Fruit fly (Drosophila melanogaster) whole organism, embryonic: ENCODE measurements around the gene CG13074.
A peak's percentile ranks its signal among the peaks of the same experiment; 100 is the strongest.

ENCODE experiments used
- Abd-B ChIP-seq: fragments of 200-800 bp; sonication (Bioruptor generic); optimal IDR thresholded peaks from 2 replicates; lab custom pipeline; 2018; ENCODE audit warnings: missing biosample characterization, mild to moderate bottlenecking, missing genetic modification characterization, moderate library complexity
- Aef1 ChIP-seq: fragments of 200-800 bp; sonication (Bioruptor generic); IDR thresholded peaks from 3 replicates; pipeline ENCODE4 v1.3.6; 2022; ENCODE audit warnings: missing biosample characterization, missing genetic modification characterization
- Asciz ChIP-seq: fragments of 200-800 bp; sonication (Bioruptor generic); optimal IDR thresholded peaks from 2 replicates; lab custom pipeline; 2017; ENCODE audit warnings: missing biosample characterization, mild to moderate bottlenecking, missing genetic modification characterization, missing genetic modification reagents
- Awh ChIP-seq: fragments of 200-800 bp; sonication (Bioruptor generic); IDR thresholded peaks from 2 replicates; pipeline ENCODE4, ENCODE4 v1.3.6; 2022; ENCODE audit warnings: missing biosample characterization, missing genetic modification characterization
- CG10267 ChIP-seq: fragments of 200-800 bp; sonication (Bioruptor generic); optimal IDR thresholded peaks from 2 replicates; lab custom pipeline; 2018; ENCODE audit warnings: missing biosample characterization, mild to moderate bottlenecking, missing genetic modification characterization, moderate library complexity
- CG11723 ChIP-seq: fragments of 200-800 bp; sonication (Bioruptor generic); optimal IDR thresholded peaks from 2 replicates; lab custom pipeline; 2017; ENCODE audit warnings: missing biosample characterization, mild to moderate bottlenecking, missing genetic modification characterization
- CG12236 ChIP-seq: fragments of 200-800 bp; sonication (Bioruptor generic); optimal IDR thresholded peaks from 2 replicates; lab custom pipeline; 2016; ENCODE audit warnings: missing biosample characterization, missing genetic modification characterization
- CG15269 ChIP-seq: fragments of 200-800 bp; sonication (Bioruptor generic); optimal IDR thresholded peaks from 2 replicates; lab custom pipeline; 2018; ENCODE audit warnings: missing biosample characterization, mild to moderate bottlenecking, missing genetic modification characterization, moderate library complexity
- CG17186 ChIP-seq: fragments of 200-800 bp; sonication (Bioruptor generic); optimal IDR thresholded peaks from 3 replicates; lab custom pipeline; 2017; ENCODE audit warnings: missing biosample characterization, missing genetic modification reagents, missing genetic modification characterization
- CG17568 ChIP-seq: fragments of 200-800 bp; sonication (Bioruptor generic); optimal IDR thresholded peaks from 2 replicates; lab custom pipeline; 2018; ENCODE audit warnings: missing biosample characterization, mild to moderate bottlenecking, missing genetic modification characterization, moderate library complexity
- CG17912 ChIP-seq: fragments of 200-800 bp; sonication (Bioruptor generic); optimal IDR thresholded peaks from 2 replicates; lab custom pipeline; 2018; ENCODE audit warnings: missing biosample characterization, mild to moderate bottlenecking, missing genetic modification characterization
- CG2129 ChIP-seq: fragments of 200-800 bp; sonication (Bioruptor generic); IDR thresholded peaks from 2 replicates; pipeline ENCODE4 v1.3.6; 2022; ENCODE audit warnings: missing biosample characterization, missing genetic modification characterization; ENCODE audit not compliant: partially characterized antibody
- CG31365 ChIP-seq: fragments of 200-800 bp; sonication (Bioruptor generic); optimal IDR thresholded peaks from 2 replicates; lab custom pipeline; 2018; ENCODE audit warnings: missing biosample characterization, mild to moderate bottlenecking, missing genetic modification characterization
- CG3407 ChIP-seq: fragments of 200-800 bp; sonication (Bioruptor generic); optimal IDR thresholded peaks from 2 replicates; lab custom pipeline; 2018; ENCODE audit warnings: missing biosample characterization, mild to moderate bottlenecking, missing genetic modification characterization
- CG34224 ChIP-seq: fragments of 200-800 bp; sonication (Bioruptor generic); IDR thresholded peaks from 3 replicates; pipeline ENCODE4 v1.3.6; 2022; ENCODE audit warnings: missing biosample characterization, missing genetic modification characterization; ENCODE audit not compliant: partially characterized antibody
- CG3726 ChIP-seq: fragments of 200-800 bp; sonication (Bioruptor generic); IDR thresholded peaks from 3 replicates; pipeline ENCODE4, ENCODE4 v1.3.6; 2022; ENCODE audit warnings: missing biosample characterization, missing genetic modification characterization
- CG3847 ChIP-seq: fragments of 200-800 bp; sonication (Bioruptor generic); IDR thresholded peaks from 2 replicates; pipeline ENCODE4 v1.3.6; 2022; ENCODE audit warnings: missing biosample characterization, missing genetic modification characterization
- CG5245 ChIP-seq: fragments of 200-800 bp; sonication (Bioruptor generic); optimal IDR thresholded peaks from 3 replicates; lab custom pipeline; 2016; ENCODE audit warnings: missing biosample characterization, missing genetic modification characterization
- CG7745 ChIP-seq: fragments of 200-800 bp; sonication (Bioruptor generic); optimal IDR thresholded peaks from 2 replicates; lab custom pipeline; 2018; ENCODE audit warnings: missing biosample characterization, mild to moderate bottlenecking, missing genetic modification characterization, moderate library complexity
- CG7987 ChIP-seq: fragments of 200-800 bp; sonication (Bioruptor generic); optimal IDR thresholded peaks from 2 replicates; lab custom pipeline; 2018; ENCODE audit warnings: missing biosample characterization, mild to moderate bottlenecking, missing genetic modification characterization, moderate library complexity
- CG9215 ChIP-seq: fragments of 200-800 bp; sonication (Bioruptor generic); IDR thresholded peaks from 2 replicates; pipeline ENCODE4 v1.3.6; 2022; ENCODE audit warnings: missing biosample characterization, missing genetic modification characterization
- CG9817 ChIP-seq: fragments of 200-800 bp; sonication (Bioruptor generic); optimal IDR thresholded peaks from 2 replicates; lab custom pipeline; 2018; ENCODE audit warnings: missing biosample characterization, mild to moderate bottlenecking, missing genetic modification characterization, moderate library complexity
- CoRest ChIP-seq: fragments of 200-800 bp; sonication (Bioruptor generic); optimal IDR thresholded peaks from 3 replicates; lab custom pipeline; 2018; ENCODE audit warnings: missing biosample characterization, mild to moderate bottlenecking, missing genetic modification characterization, moderate library complexity
- CrebB ChIP-seq: fragments of 200-800 bp; sonication (Bioruptor generic); optimal IDR thresholded peaks from 3 replicates; lab custom pipeline; 2018; ENCODE audit warnings: missing biosample characterization, mild to moderate bottlenecking, missing genetic modification characterization
- Ets65A ChIP-seq: fragments of 200-800 bp; sonication (Bioruptor generic); peaks from one replicate; lab custom pipeline; 2016; ENCODE audit warnings: missing biosample characterization, missing genetic modification characterization
- HHEX ChIP-seq: fragments of 200-800 bp; sonication (Bioruptor generic); optimal IDR thresholded peaks from 3 replicates; lab custom pipeline; 2017; ENCODE audit warnings: missing biosample characterization, mild to moderate bottlenecking, missing genetic modification characterization, missing genetic modification reagents
- Hmr ChIP-seq: fragments of 200-800 bp; sonication (Bioruptor generic); optimal IDR thresholded peaks from 3 replicates; lab custom pipeline; 2017; ENCODE audit warnings: mild to moderate bottlenecking, missing biosample characterization, missing genetic modification reagents, missing genetic modification characterization
- Kr ChIP-seq: fragments of 200-800 bp; sonication (Bioruptor generic); optimal IDR thresholded peaks from 2 replicates; lab custom pipeline; 2017; ENCODE audit warnings: missing biosample characterization, mild to moderate bottlenecking, missing genetic modification characterization
- Lim3 ChIP-seq: fragments of 200-800 bp; sonication (Bioruptor generic); IDR thresholded peaks from 2 replicates; pipeline ENCODE4 v1.3.6; 2022; ENCODE audit warnings: missing biosample characterization, missing genetic modification characterization
- Mrtf ChIP-seq: fragments of 200-800 bp; sonication (Bioruptor generic); IDR thresholded peaks from 3 replicates; pipeline ENCODE4 v1.3.6; 2022; ENCODE audit warnings: missing biosample characterization, missing genetic modification characterization
- NC2α ChIP-seq: fragments of 200-800 bp; sonication (Bioruptor generic); optimal IDR thresholded peaks from 2 replicates; lab custom pipeline; 2016; ENCODE audit warnings: missing biosample characterization, missing genetic modification characterization
- Nf-YC ChIP-seq: fragments of 200-800 bp; optimal IDR thresholded peaks from 3 replicates; lab custom pipeline; 2019; ENCODE audit warnings: missing biosample characterization, mild to moderate bottlenecking, missing genetic modification characterization, moderate library complexity
- Oli ChIP-seq: fragments of 200-800 bp; sonication (Bioruptor generic); optimal IDR thresholded peaks from 2 replicates; lab custom pipeline; 2018; ENCODE audit warnings: missing biosample characterization, mild to moderate bottlenecking, missing genetic modification characterization, moderate library complexity
- Scr ChIP-seq: fragments of 200-800 bp; sonication (Bioruptor generic); IDR thresholded peaks from 2 replicates; pipeline ENCODE4 v1.3.6; 2022; ENCODE audit warnings: missing biosample characterization, missing genetic modification characterization; ENCODE audit not compliant: partially characterized antibody
- amos ChIP-seq: fragments of 200-800 bp; sonication (Bioruptor generic); IDR thresholded peaks from 2 replicates; pipeline ENCODE4 v1.3.6; 2022; ENCODE audit warnings: missing biosample characterization, missing genetic modification characterization; ENCODE audit not compliant: partially characterized antibody
- bsh ChIP-seq, 2 experiments: fragments of 200-800 bp; sonication (Bioruptor generic); optimal IDR thresholded peaks; 2 replicates each; lab custom pipeline; 2017 to 2018; ENCODE audit warnings: mild to moderate bottlenecking in 2 of 2, missing biosample characterization in 2 of 2, missing genetic modification characterization in 2 of 2, moderate library complexity in 1 of 2
- cato ChIP-seq: fragments of 200-800 bp; sonication (Bioruptor generic); optimal IDR thresholded peaks from 2 replicates; lab custom pipeline; 2016; ENCODE audit warnings: missing biosample characterization, missing genetic modification characterization, borderline replicate concordance
- danr ChIP-seq: fragments of 200-800 bp; sonication (Bioruptor generic); IDR thresholded peaks from 2 replicates; pipeline ENCODE4 v1.3.6; 2022; ENCODE audit warnings: missing biosample characterization, missing genetic modification characterization
- gt ChIP-seq: fragments of 200-800 bp; sonication (Bioruptor generic); IDR thresholded peaks from 2 replicates; pipeline ENCODE4 v1.3.6; 2022; ENCODE audit warnings: missing biosample characterization, missing genetic modification characterization
- h ChIP-seq: fragments of >200 bp; optimal IDR thresholded peaks from 2 replicates; lab custom pipeline; 2017
- mirr ChIP-seq: fragments of 200-800 bp; sonication (Bioruptor generic); optimal IDR thresholded peaks from 3 replicates; lab custom pipeline; 2018; ENCODE audit warnings: missing biosample characterization, mild to moderate bottlenecking, missing genetic modification characterization
- nom ChIP-seq: fragments of 200-800 bp; sonication (Bioruptor generic); optimal IDR thresholded peaks from 2 replicates; lab custom pipeline; 2017; ENCODE audit warnings: missing biosample characterization, missing genetic modification characterization, mild to moderate bottlenecking, moderate library complexity, missing genetic modification reagents
- oc ChIP-seq: fragments of 200-800 bp; sonication (Bioruptor generic); optimal IDR thresholded peaks from 2 replicates; lab custom pipeline; 2018; ENCODE audit warnings: missing biosample characterization, mild to moderate bottlenecking, missing genetic modification characterization, moderate library complexity
- phol ChIP-seq: fragments of 200-800 bp; sonication (Bioruptor generic); optimal IDR thresholded peaks from 3 replicates; lab custom pipeline; 2018; ENCODE audit warnings: missing biosample characterization, mild to moderate bottlenecking, missing genetic modification characterization, moderate library complexity
- sc ChIP-seq, 3 experiments: fragments of >200 bp in 2 of 3; fragments of 200-800 bp in 1 of 3; sonication (Bioruptor generic) in 1 of 3; optimal IDR thresholded peaks; 2 replicates in 2 of 3; 3 replicates in 1 of 3; lab custom pipeline; 2017; ENCODE audit warnings: mild to moderate bottlenecking in 1 of 3, missing biosample characterization in 1 of 3, missing genetic modification characterization in 1 of 3, missing genetic modification reagents in 1 of 3
- so ChIP-seq: fragments of 200-800 bp; sonication (Bioruptor generic); IDR thresholded peaks from 3 replicates; pipeline ENCODE4 v1.3.6; 2022; ENCODE audit warnings: missing biosample characterization, missing genetic modification characterization
- sob ChIP-seq: fragments of 200-800 bp; sonication (Bioruptor generic); IDR thresholded peaks from 2 replicates; pipeline ENCODE4 v1.3.6; 2022; ENCODE audit warnings: missing biosample characterization, missing genetic modification characterization
- sug ChIP-seq: fragments of 200-800 bp; optimal IDR thresholded peaks from 2 replicates; lab custom pipeline; 2019; ENCODE audit warnings: missing biosample characterization, mild to moderate bottlenecking, missing genetic modification characterization, moderate library complexity
- unpg ChIP-seq: fragments of 200-800 bp; sonication (Bioruptor generic); optimal IDR thresholded peaks from 3 replicates; lab custom pipeline; 2018; ENCODE audit warnings: missing biosample characterization, mild to moderate bottlenecking, missing genetic modification characterization, moderate library complexity
- wor ChIP-seq: fragments of 200-800 bp; sonication (Bioruptor generic); IDR thresholded peaks from 2 replicates; pipeline ENCODE4 v1.3.6; 2022; ENCODE audit warnings: missing biosample characterization, missing genetic modification characterization

Gene CG13074

dm6 chr3L:16051719-16052122 is 45.6 kb downstream of the CG13074 start, which contains the start of gene Mbs (continued):
- TF ChIP-seq NC2α (GFP tag; lab: Kevin White, UChicago) (no peak), CG3407 (GFP tag; lab: Kevin White, UChicago) (no peak), HHEX (GFP tag; lab: Kevin White, UChicago) (peak; percentile 12), Awh (GFP tag; lab: Robert Waterston, UW) (no peak), phol (tag; lab: Kevin White, UChicago) (peak; percentile 45), nom (GFP tag; lab: Kevin White, UChicago) (peak; percentile 58), CG11723 (no peak), sob (GFP tag; lab: Robert Waterston, UW) (peak; percentile 34; the same call in 1 of the 2 replicates), CG12236 (no peak), CoRest (tag; lab: Kevin White, UChicago) (no peak), CG9817 (peak; percentile 11), Mrtf (GFP tag; lab: Robert Waterston, UW) (no peak), CG34224 (GFP tag; lab: Robert Waterston, UW) (peak; percentile 78), oc (tag; lab: Kevin White, UChicago) (no peak), CrebB (tag; lab: Kevin White, UChicago) (no peak), CG5245 (GFP tag; lab: Kevin White, UChicago) (no peak), CG17912 (GFP tag; lab: Kevin White, UChicago) (peak; percentile 48), CG17568 (no peak), Lim3 (no peak), so (GFP tag; lab: Robert Waterston, UW) (peak; percentile 58; the same call in 1 of the 3 replicates), bsh (GFP tag; optimal IDR thresholded peaks at IDR 0.05; lab: Kevin White, UChicago) (peak in 1 of 2 experiments; percentile 22), amos (peak; percentile 77), sc (optimal IDR thresholded peaks at IDR 0.05; lab: Kevin White, UChicago) (no peak), sc (GFP tag; optimal IDR thresholded peaks at IDR 0.05; lab: Kevin White, UChicago) (no peak), Asciz (GFP tag; lab: Kevin White, UChicago) (peak; percentile 18), cato (GFP tag; lab: Kevin White, UChicago) (no peak), CG3847 (GFP tag; lab: Robert Waterston, UW) (peak; percentile 11; the same call in 1 of the 2 replicates), Abd-B (no peak), h (lab: Kevin White, UChicago) (no peak), Oli (tag; lab: Kevin White, UChicago) (no peak), unpg (GFP tag; lab: Kevin White, UChicago) (peak; percentile 2), CG15269 (tag; lab: Kevin White, UChicago) (peak; percentile 10), danr (no peak), CG31365 (tag; lab: Kevin White, UChicago) (peak; percentile 36), CG10267 (peak; percentile 9), Kr (no peak), Nf-YC (tag; lab: Kevin White, UChicago) (peak; percentile 31), sug (tag; lab: Kevin White, UChicago) (peak; percentile 18), mirr (GFP tag; lab: Kevin White, UChicago) (peak; percentile 23), wor (GFP tag; lab: Robert Waterston, UW) (no peak), Ets65A (no peak), CG7745 (tag; lab: Kevin White, UChicago) (peak; percentile 69), CG3726 (GFP tag; lab: Robert Waterston, UW) (no peak), Aef1 (no peak), Scr (GFP tag; lab: Robert Waterston, UW) (peak; percentile 65), CG2129 (GFP tag; lab: Robert Waterston, UW) (peak; percentile 57; the same call in 1 of the 2 replicates), CG9215 (GFP tag; lab: Robert Waterston, UW) (peak; percentile 66), Hmr (peak; percentile 63), CG7987 (GFP tag; lab: Kevin White, UChicago) (peak; percentile 46), gt (GFP tag; lab: Robert Waterston, UW) (no peak), CG17186 (GFP tag; lab: Kevin White, UChicago) (peak; percentile 46)
